Worm (Caenorhabditis elegans) whole organism, young adult: ENCODE results near the gene T21B4.15.

ENCODE experiments used
- B0336.3 ChIP-seq: fragments of 200-800 bp; sonication (Bioruptor generic); IDR thresholded peaks from 2 replicates; pipeline ENCODE4 v1.3.6; 2022; ENCODE audit warnings: missing genetic modification characterization, missing compliant biosample characterization
- C06A6.2 ChIP-seq: fragments of 200-800 bp; sonication (Bioruptor generic); conservative IDR thresholded peaks from 2 replicates; pipeline ENCODE4 v1.3.6; 2022; ENCODE audit warnings: missing genetic modification characterization, missing compliant biosample characterization
- F10E7.11 ChIP-seq: sonication (generic microtip); optimal IDR thresholded peaks from 2 replicates; lab custom pipeline; 2017; ENCODE audit warnings: mild to moderate bottlenecking, missing genetic modification characterization, moderate library complexity, missing compliant biosample characterization
- F23B12.7 ChIP-seq: sonication (generic microtip); optimal IDR thresholded peaks from 2 replicates; lab custom pipeline; 2017; ENCODE audit warnings: missing genetic modification characterization, mild to moderate bottlenecking, missing compliant biosample characterization, antibody characterized with exemption, moderate library complexity; ENCODE audit not compliant: insufficient read depth
- K11D2.4 ChIP-seq: fragments of 200-800 bp; sonication (Bioruptor generic); IDR thresholded peaks from 2 replicates; pipeline ENCODE4 v1.3.6; 2022; ENCODE audit warnings: missing genetic modification reagents, missing genetic modification characterization, missing compliant biosample characterization
- T07F8.4 ChIP-seq: sonication (generic microtip); optimal IDR thresholded peaks from 2 replicates; lab custom pipeline; 2016; ENCODE audit warnings: mild to moderate bottlenecking, missing genetic modification characterization, moderate library complexity, missing compliant biosample characterization
- Y53G8AR.9 ChIP-seq: fragments of 200-800 bp; sonication (Bioruptor generic); conservative IDR thresholded peaks from 2 replicates; pipeline ENCODE4 v1.3.6; 2022; ENCODE audit warnings: missing genetic modification reagents, missing genetic modification characterization, missing compliant biosample characterization
- Y56A3A.18 ChIP-seq: fragments of 200-800 bp; sonication (Bioruptor generic); IDR thresholded peaks from 2 replicates; pipeline ENCODE4 v1.3.6; 2022; ENCODE audit warnings: missing genetic modification reagents, missing genetic modification characterization, missing compliant biosample characterization
- Y95B8A.8 ChIP-seq: fragments of 200-800 bp; sonication (Bioruptor generic); IDR thresholded peaks from 2 replicates; pipeline ENCODE4 v1.3.6; 2022; ENCODE audit warnings: missing genetic modification reagents, missing genetic modification characterization, missing compliant biosample characterization
- ZK185.1 ChIP-seq: sonication (generic microtip); optimal IDR thresholded peaks from 2 replicates; lab custom pipeline; 2016; ENCODE audit warnings: mild to moderate bottlenecking, missing genetic modification characterization, missing compliant biosample characterization; ENCODE audit not compliant: poor library complexity, severe bottlenecking
- atf-7 ChIP-seq: sonication (generic microtip); optimal IDR thresholded peaks from 2 replicates; lab custom pipeline; 2017; ENCODE audit warnings: mild to moderate bottlenecking, missing genetic modification characterization, missing compliant biosample characterization
- attf-5 ChIP-seq: fragments of 200-800 bp; sonication (Bioruptor generic); optimal IDR thresholded peaks from 2 replicates; lab custom pipeline; 2018; ENCODE audit warnings: mild to moderate bottlenecking, missing genetic modification characterization, missing compliant biosample characterization
- cebp-1 ChIP-seq, 2 experiments: fragments of 200-800 bp in 1 of 2; sonication (Bioruptor generic) in 1 of 2; sonication (generic microtip) in 1 of 2; IDR thresholded peaks in 1 of 2; optimal IDR thresholded peaks in 1 of 2; 2 replicates each; pipeline versions ENCODE4 v1.3.6 to Lab custom; 2017 to 2022; ENCODE audit warnings: missing compliant biosample characterization in 2 of 2, missing genetic modification characterization in 2 of 2, mild to moderate bottlenecking in 1 of 2, missing genetic modification reagents in 1 of 2, moderate library complexity in 1 of 2
- chd-7 ChIP-seq: sonication (generic microtip); optimal IDR thresholded peaks from 2 replicates; lab custom pipeline; 2016; ENCODE audit warnings: mild to moderate bottlenecking, missing genetic modification characterization, moderate library complexity, missing compliant biosample characterization
- dox-1 ChIP-seq: fragments of 200-800 bp; sonication (Bioruptor generic); IDR thresholded peaks from 2 replicates; pipeline ENCODE4 v1.3.6; 2022; ENCODE audit warnings: missing genetic modification reagents, missing genetic modification characterization, missing compliant biosample characterization
- dpff-1 ChIP-seq: sonication (generic microtip); optimal IDR thresholded peaks from 2 replicates; lab custom pipeline; 2017; ENCODE audit warnings: mild to moderate bottlenecking, missing genetic modification characterization, missing compliant biosample characterization
- egl-44 ChIP-seq: fragments of 200-800 bp; sonication (Bioruptor generic); IDR thresholded peaks from 2 replicates; pipeline ENCODE4 v1.3.6; 2022; ENCODE audit warnings: missing genetic modification reagents, missing genetic modification characterization, missing compliant biosample characterization
- ekl-4 ChIP-seq: fragments of 200-800 bp; sonication (Bioruptor generic); IDR thresholded peaks from 2 replicates; pipeline ENCODE4 v1.3.6; 2022; ENCODE audit warnings: missing genetic modification reagents, missing genetic modification characterization, missing compliant biosample characterization
- ets-4 ChIP-seq: fragments of 200-800 bp; sonication (Bioruptor generic); optimal IDR thresholded peaks from 2 replicates; lab custom pipeline; 2018; ENCODE audit warnings: mild to moderate bottlenecking, missing genetic modification characterization, missing compliant biosample characterization
- fkh-3 ChIP-seq: sonication (generic microtip); optimal IDR thresholded peaks from 2 replicates; lab custom pipeline; 2016; ENCODE audit warnings: mild to moderate bottlenecking, missing genetic modification characterization, missing compliant biosample characterization
- hmg-1.2 ChIP-seq: fragments of 200-800 bp; sonication (Bioruptor generic); IDR thresholded peaks from 2 replicates; pipeline ENCODE4 v1.3.6; 2022; ENCODE audit warnings: missing genetic modification reagents, missing genetic modification characterization, missing compliant biosample characterization
- hsf-1 ChIP-seq: fragments of 200-800 bp; sonication (Bioruptor generic); IDR thresholded peaks from 2 replicates; pipeline ENCODE4 v1.3.6; 2022; ENCODE audit warnings: missing genetic modification reagents, missing genetic modification characterization, missing compliant biosample characterization
- let-526 ChIP-seq: fragments of 200-800 bp; sonication (Bioruptor generic); IDR thresholded peaks from 2 replicates; pipeline ENCODE4 v1.3.6; 2022; ENCODE audit warnings: missing genetic modification reagents, missing genetic modification characterization, missing compliant biosample characterization
- let-607 ChIP-seq, 2 experiments: fragments of 200-800 bp in 1 of 2; sonication (Bioruptor generic) in 1 of 2; sonication (generic microtip) in 1 of 2; optimal IDR thresholded peaks; 2 replicates each; lab custom pipeline; 2016 to 2018; ENCODE audit warnings: mild to moderate bottlenecking in 2 of 2, missing compliant biosample characterization in 2 of 2, missing genetic modification characterization in 2 of 2, moderate library complexity in 2 of 2, missing genotype in 1 of 2
- lin-40 ChIP-seq: sonication (generic microtip); optimal IDR thresholded peaks from 2 replicates; lab custom pipeline; 2016; ENCODE audit warnings: missing genetic modification characterization, mild to moderate bottlenecking, missing compliant biosample characterization, missing genotype, missing genetic modification reagents
- lin-54 ChIP-seq: fragments of 200-800 bp; sonication (Bioruptor generic); optimal IDR thresholded peaks from 2 replicates; lab custom pipeline; 2018; ENCODE audit warnings: mild to moderate bottlenecking, missing genetic modification characterization, missing compliant biosample characterization
- madf-10 ChIP-seq: sonication (generic microtip); optimal IDR thresholded peaks from 2 replicates; lab custom pipeline; 2016; ENCODE audit warnings: mild to moderate bottlenecking, missing genetic modification characterization, missing compliant biosample characterization
- madf-8 ChIP-seq: fragments of 200-800 bp; sonication (Bioruptor generic); conservative IDR thresholded peaks from 2 replicates; pipeline ENCODE4 v1.3.6; 2022; ENCODE audit warnings: missing genetic modification reagents, missing genetic modification characterization, missing compliant biosample characterization
- mcd-1 ChIP-seq: fragments of 200-800 bp; sonication (Bioruptor generic); IDR thresholded peaks from 2 replicates; pipeline ENCODE4 v1.3.6; 2022; ENCODE audit warnings: missing genetic modification reagents, missing genetic modification characterization, missing compliant biosample characterization
- nhr-80 ChIP-seq: sonication (generic microtip); optimal IDR thresholded peaks from 2 replicates; lab custom pipeline; 2016; ENCODE audit warnings: missing genetic modification characterization, missing compliant biosample characterization
- nhr-90 ChIP-seq: sonication (generic microtip); optimal IDR thresholded peaks from 2 replicates; lab custom pipeline; 2016; ENCODE audit warnings: missing genotype, mild to moderate bottlenecking, missing genetic modification characterization, missing compliant biosample characterization
- pbrm-1 ChIP-seq: fragments of 200-800 bp; sonication (Bioruptor generic); IDR thresholded peaks from 2 replicates; pipeline ENCODE4 v1.3.6; 2022; ENCODE audit warnings: missing genetic modification reagents, missing genetic modification characterization, missing compliant biosample characterization
- repo-1 ChIP-seq: sonication (generic microtip); optimal IDR thresholded peaks from 2 replicates; lab custom pipeline; 2017; ENCODE audit warnings: mild to moderate bottlenecking, missing genetic modification characterization, missing compliant biosample characterization
- snpc-4 ChIP-seq, 5 experiments: fragments of 150-350 bp in 1 of 5; sonication (generic microtip) in 4 of 5; optimal IDR thresholded peaks; 2 replicates each; lab custom pipeline; 2014 to 2018; ENCODE audit warnings: missing genetic modification characterization in 5 of 5, missing biosample characterization in 3 of 5, antibody characterized with exemption in 2 of 5, mild to moderate bottlenecking in 2 of 5, missing compliant biosample characterization in 2 of 5, missing genotype in 2 of 5, moderate library complexity in 2 of 5, missing genetic modification reagents in 1 of 5
- tbp1 ChIP-seq: fragments of 200-800 bp; sonication (Bioruptor generic); optimal IDR thresholded peaks from 2 replicates; lab custom pipeline; 2018; ENCODE audit warnings: mild to moderate bottlenecking, missing genetic modification characterization, missing compliant biosample characterization
- tlf-1 ChIP-seq: fragments of 200-800 bp; sonication (Bioruptor generic); optimal IDR thresholded peaks from 2 replicates; lab custom pipeline; 2018; ENCODE audit warnings: mild to moderate bottlenecking, missing genetic modification characterization, missing compliant biosample characterization
- unc-62 ChIP-seq: fragments of 150-350 bp; optimal IDR thresholded peaks from 2 replicates; lab custom pipeline; 2014; ENCODE audit warnings: missing biosample characterization, missing genetic modification reagents, missing genetic modification characterization
- xnd-1 ChIP-seq: sonication (generic microtip); optimal IDR thresholded peaks from 2 replicates; lab custom pipeline; 2016; ENCODE audit warnings: missing genotype, missing genetic modification reagents, missing genetic modification characterization, missing compliant biosample characterization
- ztf-18 ChIP-seq: sonication (generic microtip); optimal IDR thresholded peaks from 2 replicates; lab custom pipeline; 2016; ENCODE audit warnings: missing genotype, mild to moderate bottlenecking, missing genetic modification characterization, missing compliant biosample characterization
- ztf-22 ChIP-seq: fragments of 200-800 bp; sonication (Bioruptor generic); optimal IDR thresholded peaks from 2 replicates; lab custom pipeline; 2018; ENCODE audit warnings: mild to moderate bottlenecking, missing genetic modification characterization, moderate library complexity, missing compliant biosample characterization
- ztf-26 ChIP-seq: sonication (generic microtip); optimal IDR thresholded peaks from 2 replicates; lab custom pipeline; 2017; ENCODE audit warnings: missing genetic modification characterization, missing compliant biosample characterization
- ztf-6 ChIP-seq: fragments of 200-800 bp; sonication (Bioruptor generic); IDR thresholded peaks from 2 replicates; pipeline ENCODE4 v1.3.6; 2022; ENCODE audit warnings: missing genetic modification reagents, missing genetic modification characterization, missing compliant biosample characterization

The T21B4.15 gene

ce11 chrII:12518809-12519344 lies 28.9 kb downstream of the T21B4.15 start, which contains the start of gene srh-70:
Gene srh-70 (minus strand): TSS chrII:12518859.
- TF ChIP-seq lin-54 (GFP tag; lab: Kevin White, UChicago) (peak; percentile 58), lin-40 (tag; lab: Kevin White, UChicago) (peak; percentile 48), F23B12.7 (tag; lab: Kevin White, UChicago) (peak; percentile 5), fkh-3 (tag; lab: Kevin White, UChicago) (no peak), let-607 (tag; optimal IDR thresholded peaks at IDR 0.05; lab: Kevin White, UChicago) (peak; percentile 99), T07F8.4 (tag; lab: Kevin White, UChicago) (no peak), tlf-1 (GFP tag; lab: Kevin White, UChicago) (peak; percentile 79), ztf-26 (tag; lab: Kevin White, UChicago) (no peak), hmg-1.2 (GFP tag; lab: Robert Waterston, UW) (no peak), Y95B8A.8 (no peak; the same call in 1 of the 2 replicates), C06A6.2 (GFP tag; lab: Robert Waterston, UW) (0 out of 2 replicates have a peak, but pooled peaks have one; percentile 24), repo-1 (tag; lab: Kevin White, UChicago) (peak; percentile 29), snpc-4 (GFP tag; optimal IDR thresholded peaks at IDR 0.05; lab: Kevin White, UChicago) (no peak), snpc-4 (tag; optimal IDR thresholded peaks at IDR 0.05; lab: Kevin White, UChicago) (peak in 2 of 4 experiments; percentile 22 to 29), nhr-80 (tag; lab: Kevin White, UChicago) (peak; percentile 96), F10E7.11 (tag; lab: Kevin White, UChicago) (no peak), ztf-18 (tag; lab: Kevin White, UChicago) (peak; percentile 1), ekl-4 (0 out of 2 replicates have a peak, but pooled peaks have one; percentile 8), dox-1 (GFP tag; lab: Robert Waterston, UW) (peak; percentile 79), K11D2.4 (GFP tag; lab: Robert Waterston, UW) (0 out of 2 replicates have a peak, but pooled peaks have one; percentile 15), egl-44 (GFP tag; lab: Robert Waterston, UW) (peak; percentile 37; the same call in 1 of the 2 replicates), xnd-1 (tag; lab: Kevin White, UChicago) (no peak), pbrm-1 (GFP tag; lab: Robert Waterston, UW) (no peak), B0336.3 (GFP tag; lab: Robert Waterston, UW) (peak; percentile 80), Y56A3A.18 (GFP tag; lab: Robert Waterston, UW) (0 out of 2 replicates have a peak, but pooled peaks have one; percentile 29), let-526 (0 out of 2 replicates have a peak, but pooled peaks have one; percentile 21), hsf-1 (peak; percentile 59; the same call in 1 of the 2 replicates), atf-7 (tag; lab: Kevin White, UChicago) (peak; percentile 83), cebp-1 (GFP tag; IDR thresholded peaks at IDR 0.05; lab: Robert Waterston, UW) (no peak), cebp-1 (tag; optimal IDR thresholded peaks at IDR 0.05; lab: Kevin White, UChicago) (peak; percentile 7), ztf-22 (peak; percentile 12), attf-5 (GFP tag; lab: Kevin White, UChicago) (peak; percentile 24), nhr-90 (tag; lab: Kevin White, UChicago) (peak; percentile 73), ets-4 (GFP tag; lab: Kevin White, UChicago) (peak; percentile 21), mcd-1 (GFP tag; lab: Robert Waterston, UW) (peak; percentile 60), chd-7 (tag; lab: Kevin White, UChicago) (peak; percentile 76), ZK185.1 (tag; lab: Kevin White, UChicago) (peak; percentile 46), madf-10 (tag; lab: Kevin White, UChicago) (peak; percentile 6), tbp1 (GFP tag; lab: Kevin White, UChicago) (peak; percentile 57), unc-62 (GFP tag; lab: Kevin White, UChicago) (peak; percentile 99), madf-8 (GFP tag; lab: Robert Waterston, UW) (no peak), ztf-6 (GFP tag; lab: Robert Waterston, UW) (no peak), Y53G8AR.9 (GFP tag; lab: Robert Waterston, UW) (peak; percentile 72), dpff-1 (no peak)
